Fruit fly (Drosophila melanogaster): Measurements from ENCODE around the gene eas.
A peak's percentile ranks its signal among the peaks of the same experiment; 100 is the strongest.

eas gene

DNA sequence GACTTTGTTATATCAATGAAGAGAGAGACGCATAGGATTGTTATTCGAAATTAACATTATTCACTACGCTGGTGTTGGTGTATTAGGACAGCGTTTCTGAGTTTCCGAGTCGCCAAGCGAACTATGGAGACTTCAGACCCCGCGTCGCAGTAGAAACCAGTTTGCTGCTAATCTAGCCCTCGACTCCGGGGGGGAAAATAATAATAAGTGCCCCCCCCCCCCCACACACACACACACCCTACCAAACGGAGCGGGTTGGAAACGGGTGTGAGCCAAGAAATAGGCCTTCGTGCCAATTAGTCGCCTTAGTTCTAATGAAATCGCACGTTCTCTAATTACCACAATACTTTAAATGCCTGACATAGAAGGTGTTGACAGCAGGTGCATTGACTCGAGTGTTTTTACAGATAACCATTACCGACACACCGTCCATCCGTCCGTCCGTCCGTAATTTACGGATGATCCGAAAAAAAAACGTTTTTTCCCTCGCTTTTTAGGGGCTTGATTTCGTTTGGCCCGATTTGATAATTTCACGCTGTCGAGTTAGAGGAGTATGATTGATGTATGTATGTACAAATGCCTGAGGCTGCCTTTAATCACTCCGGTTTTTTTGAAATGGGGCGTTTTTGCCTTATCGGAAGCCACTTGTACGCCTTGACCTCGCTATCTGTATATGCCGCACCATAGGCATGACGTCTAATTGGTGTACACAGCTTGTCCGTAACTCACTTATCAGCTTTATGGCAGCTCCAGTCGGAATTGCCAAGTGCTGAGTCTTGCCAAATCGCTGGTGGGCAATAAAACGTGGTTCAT lies 3.8 kb downstream of the eas start:
- TF ChIP-seq CrebA (GFP tag; optimal IDR thresholded peaks at IDR 0.05; ENCODE audit: borderline replicate concordance) = no peak
- TF ChIP-seq Dfd (GFP tag; optimal IDR thresholded peaks at IDR 0.05) = no peak
- TF ChIP-seq Rel (GFP tag; optimal IDR thresholded peaks at IDR 0.05) = peak; percentile 47
- TF ChIP-seq Rel (tag; optimal IDR thresholded peaks at IDR 0.05) = peak; percentile 81
- peak; percentile 27 for TF ChIP-seq h (GFP tag; optimal IDR thresholded peaks at IDR 0.05)
- TF ChIP-seq Mio (GFP tag; optimal IDR thresholded peaks at IDR 0.05) = no peak

DNA sequence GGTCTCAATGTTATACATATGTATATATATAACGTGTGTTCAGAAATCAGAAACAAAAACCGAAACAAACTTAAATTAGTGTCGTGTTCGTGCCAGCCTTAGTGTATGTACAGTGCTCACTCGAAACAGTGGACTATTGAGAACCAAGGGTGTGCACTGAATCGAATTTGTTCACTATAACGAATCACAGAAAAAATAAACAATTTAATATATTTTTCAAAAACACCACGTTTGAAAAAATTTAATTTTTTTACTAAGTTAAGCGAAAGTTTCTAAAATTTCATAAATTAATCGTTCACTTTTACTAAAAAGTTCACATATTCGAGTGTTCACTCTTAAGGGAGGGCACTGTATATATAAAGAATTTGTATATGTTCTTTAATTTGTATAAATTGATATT lies 7.1 kb downstream of the eas start:
- TF ChIP-seq OdsH (GFP tag; optimal IDR thresholded peaks at IDR 0.05) (peak; percentile 15), dmrt93B (GFP tag; optimal IDR thresholded peaks at IDR 0.05) (no peak), h (GFP tag; optimal IDR thresholded peaks at IDR 0.05) (peak; percentile 25), pan (optimal IDR thresholded peaks at IDR 0.05) (no peak), dsf (GFP tag; optimal IDR thresholded peaks at IDR 0.05; ENCODE audit: borderline replicate concordance) (no peak), brk (GFP tag; optimal IDR thresholded peaks at IDR 0.05) (no peak), dl (GFP tag; optimal IDR thresholded peaks at IDR 0.05; ENCODE audit: insufficient read depth in 1 of 2, partially characterized antibody in 2 of 2) (no peak), tai (GFP tag; optimal IDR thresholded peaks at IDR 0.05) (no peak), Hr78 (GFP tag; optimal IDR thresholded peaks at IDR 0.05) (no peak), psq (GFP tag; optimal IDR thresholded peaks at IDR 0.05) (no peak), sage (GFP tag; optimal IDR thresholded peaks at IDR 0.05) (no peak), foxo (GFP tag; optimal IDR thresholded peaks at IDR 0.05) (peak in 1 of 2 experiments; percentile 42), Abd-B (GFP tag; optimal IDR thresholded peaks at IDR 0.05) (no peak), Vsx2 (GFP tag; optimal IDR thresholded peaks at IDR 0.05; ENCODE audit: partially characterized antibody) (no peak), rgr (GFP tag; optimal IDR thresholded peaks at IDR 0.05) (peak; percentile 19), CG9705 (GFP tag; optimal IDR thresholded peaks at IDR 0.05) (no peak), CrebA (GFP tag; optimal IDR thresholded peaks at IDR 0.05; ENCODE audit: borderline replicate concordance) (no peak), Hr83 (GFP tag; optimal IDR thresholded peaks at IDR 0.05; ENCODE audit: poor library complexity, severe bottlenecking) (no peak), woc (GFP tag; optimal IDR thresholded peaks at IDR 0.05) (no peak), GATAd (GFP tag; optimal IDR thresholded peaks at IDR 0.05) (no peak), jim (GFP tag; optimal IDR thresholded peaks at IDR 0.05) (no peak), N (GFP tag; optimal IDR thresholded peaks at IDR 0.05) (no peak), Dif (GFP tag; optimal IDR thresholded peaks at IDR 0.05; ENCODE audit: partially characterized antibody) (no peak), ey (GFP tag; optimal IDR thresholded peaks at IDR 0.05) (peak; percentile 1), sv (GFP tag; optimal IDR thresholded peaks at IDR 0.05) (no peak), Dfd (GFP tag; optimal IDR thresholded peaks at IDR 0.05) (no peak), Myc (optimal IDR thresholded peaks at IDR 0.05) (no peak), Hnf4 (GFP tag; optimal IDR thresholded peaks at IDR 0.05) (no peak), usp (GFP tag; optimal IDR thresholded peaks at IDR 0.05) (no peak), Sp1 (GFP tag; optimal IDR thresholded peaks at IDR 0.05) (peak; percentile 6), fru (GFP tag; optimal IDR thresholded peaks at IDR 0.05) (peak; percentile 33), Mio (GFP tag; optimal IDR thresholded peaks at IDR 0.05) (no peak), Rel (GFP tag; optimal IDR thresholded peaks at IDR 0.05) (no peak), Rel (tag; optimal IDR thresholded peaks at IDR 0.05) (no peak), br (GFP tag; optimal IDR thresholded peaks at IDR 0.05) (peak; percentile 2), HLH106 (tag; optimal IDR thresholded peaks at IDR 0.05) (peak; percentile 35), CG32264 (GFP tag; optimal IDR thresholded peaks at IDR 0.05) (no peak), Jra (GFP tag; optimal IDR thresholded peaks at IDR 0.05) (no peak), lola (GFP tag; optimal IDR thresholded peaks at IDR 0.05) (no peak)
